Worm (Caenorhabditis elegans): ENCODE results near the gene fbxc-43.

fbxc-43 gene

DNA sequence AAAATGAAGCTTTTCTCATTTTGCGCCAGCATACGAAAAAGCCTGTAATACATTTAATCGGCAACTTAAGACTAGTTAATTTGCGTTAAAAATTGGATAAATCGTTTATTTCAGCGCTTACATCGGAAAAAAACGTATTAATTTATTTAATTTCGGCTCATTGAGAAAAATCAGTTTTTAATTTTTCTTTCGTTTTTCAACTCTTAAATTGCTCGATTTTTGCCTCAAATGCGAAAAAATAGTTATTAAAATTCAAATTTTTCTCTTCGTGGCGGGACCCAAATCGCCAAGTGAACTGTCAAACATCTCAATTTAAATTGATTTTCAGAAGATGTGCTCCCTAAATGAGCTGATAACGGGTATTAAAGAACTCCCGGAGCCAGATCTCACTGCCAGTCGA is 12.8 kb downstream of the fbxc-43 start, which contains the start of gene C16A11.5:
C16A11.5 (plus strand) TSS at position 323 of the 400 bp plus-strand sequence.
- TF ChIP-seq elt-1 (tag; optimal IDR thresholded peaks at IDR 0.05) (no peak), fkh-10 (GFP tag; optimal IDR thresholded peaks at IDR 0.05) (no peak), elt-3 (tag; optimal IDR thresholded peaks at IDR 0.05) (no peak), nhr-43 (tag; optimal IDR thresholded peaks at IDR 0.05; ENCODE audit: poor library complexity, severe bottlenecking) (no peak), snpc-4 (tag; optimal IDR thresholded peaks at IDR 0.05) (no peak), nhr-67 (tag; optimal IDR thresholded peaks at IDR 0.05) (no peak), zag-1 (tag; optimal IDR thresholded peaks at IDR 0.05) (no peak), mdl-1 (tag; optimal IDR thresholded peaks at IDR 0.05) (no peak), nhr-23 (tag; optimal IDR thresholded peaks at IDR 0.05) (no peak), mml-1 (tag; optimal IDR thresholded peaks at IDR 0.05) (no peak), nhr-11 (tag; optimal IDR thresholded peaks at IDR 0.05) (no peak), skn-1 (tag; optimal IDR thresholded peaks at IDR 0.05) (no peak), pha-4 (tag; optimal IDR thresholded peaks at IDR 0.05) (no peak)

DNA sequence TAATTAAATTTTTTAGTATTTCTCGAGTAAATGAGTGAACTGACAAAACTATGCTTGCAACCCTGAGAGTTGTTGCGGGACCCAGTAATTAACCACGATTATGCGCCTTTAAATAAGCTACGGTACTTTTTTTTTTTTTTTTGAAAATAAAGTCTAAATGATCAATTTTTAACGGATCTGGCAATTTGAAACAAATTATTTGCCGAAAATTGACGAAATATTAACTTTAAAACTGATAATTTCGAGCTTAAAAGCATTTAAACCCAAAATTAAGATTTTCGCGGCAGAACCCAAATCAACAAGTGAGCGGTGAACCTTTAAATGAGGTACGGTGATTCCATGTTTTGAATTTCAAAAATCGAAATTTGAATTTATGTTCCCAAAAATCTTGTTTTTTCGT is 13.3 kb downstream of the fbxc-43 start:
- TF ChIP-seq nhr-25 (tag; optimal IDR thresholded peaks at IDR 0.05) = no peak
- TF ChIP-seq fos-1 (tag; optimal IDR thresholded peaks at IDR 0.05) = no peak
- no peak for TF ChIP-seq tbx-2 (tag; optimal IDR thresholded peaks at IDR 0.05)
- TF ChIP-seq nhr-23 (tag; optimal IDR thresholded peaks at IDR 0.05) = no peak
- no peak for TF ChIP-seq elt-1 (tag; optimal IDR thresholded peaks at IDR 0.05)
- TF ChIP-seq nhr-11 (tag; optimal IDR thresholded peaks at IDR 0.05) = no peak
- TF ChIP-seq pha-4 (tag; optimal IDR thresholded peaks at IDR 0.05) = no peak
- TF ChIP-seq mdl-1 (tag; optimal IDR thresholded peaks at IDR 0.05) = no peak

DNA sequence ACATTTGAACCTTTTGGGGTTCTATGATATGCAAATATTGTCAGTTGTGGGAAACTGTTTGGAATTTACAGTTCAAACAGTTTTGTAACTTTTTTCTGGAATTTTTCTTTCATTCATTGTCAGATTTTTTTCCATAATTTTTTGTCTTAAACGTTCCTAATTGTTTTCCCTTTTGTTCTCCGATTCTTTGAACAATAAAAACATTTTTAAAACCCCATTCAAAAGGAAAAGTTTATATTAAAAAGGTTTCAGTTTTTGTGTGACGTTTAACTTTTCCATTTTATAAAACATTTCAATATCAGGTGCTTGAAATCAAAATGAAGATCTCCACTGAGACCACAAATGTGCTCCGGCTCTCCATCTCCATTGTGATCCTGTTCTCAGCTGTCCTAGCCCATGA is 16.7 kb downstream of the fbxc-43 start, which contains the start of gene F31D5.1:
F31D5.1 (plus strand) TSS at position 301 of the 400 bp plus-strand sequence.
- TF ChIP-seq elt-1 (tag; optimal IDR thresholded peaks at IDR 0.05) (no peak), R02D3.7 (tag; optimal IDR thresholded peaks at IDR 0.05) (no peak), egl-27 (tag; optimal IDR thresholded peaks at IDR 0.05) (no peak), nhr-28 (tag; optimal IDR thresholded peaks at IDR 0.05) (no peak), fkh-2 (tag; optimal IDR thresholded peaks at IDR 0.05) (no peak), ceh-9 (tag; optimal IDR thresholded peaks at IDR 0.05) (no peak), unc-62 (GFP tag; optimal IDR thresholded peaks at IDR 0.05) (no peak), hmg-11 (tag; optimal IDR thresholded peaks at IDR 0.05) (no peak), ama-1 (optimal IDR thresholded peaks at IDR 0.05) (no peak), sea-2 (GFP tag; optimal IDR thresholded peaks at IDR 0.05) (no peak), mml-1 (tag; optimal IDR thresholded peaks at IDR 0.05) (no peak), elt-2 (tag; optimal IDR thresholded peaks at IDR 0.05) (no peak), zag-1 (tag; optimal IDR thresholded peaks at IDR 0.05) (no peak), pqm-1 (tag; optimal IDR thresholded peaks at IDR 0.05) (no peak), skn-1 (tag; optimal IDR thresholded peaks at IDR 0.05) (no peak), nhr-67 (tag; optimal IDR thresholded peaks at IDR 0.05) (no peak), nhr-76 (tag; optimal IDR thresholded peaks at IDR 0.05) (no peak), nfya-1 (tag; optimal IDR thresholded peaks at IDR 0.05; ENCODE audit: insufficient read depth) (no peak), fkh-10 (GFP tag; optimal IDR thresholded peaks at IDR 0.05) (no peak), unc-39 (tag; optimal IDR thresholded peaks at IDR 0.05) (no peak)

DNA sequence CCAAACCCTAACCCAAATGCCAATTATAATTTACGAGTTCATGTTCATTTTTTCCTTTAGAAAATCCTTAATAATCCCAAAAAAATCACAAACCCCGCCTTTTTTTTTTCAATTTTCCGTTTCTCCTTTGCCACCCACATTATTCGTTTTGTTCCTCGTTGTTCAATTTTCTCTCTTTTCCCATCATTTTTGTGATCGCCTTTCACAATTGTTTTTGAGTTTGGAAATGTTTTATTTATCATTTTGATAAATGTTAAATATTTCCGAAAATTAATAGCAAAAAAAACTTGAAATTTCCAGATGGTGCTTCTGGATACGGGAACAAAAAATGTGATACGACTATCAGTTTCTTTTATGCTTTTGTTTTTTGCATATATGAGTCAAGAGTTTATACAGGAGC is 20.5 kb downstream of the fbxc-43 start, which contains the start of gene F31D5.2:
F31D5.2 (plus strand) TSS at position 301 of the 400 bp plus-strand sequence.
- no peak for TF ChIP-seq lsy-12 (tag; optimal IDR thresholded peaks at IDR 0.05)
- TF ChIP-seq sea-2 (GFP tag; optimal IDR thresholded peaks at IDR 0.05) = no peak
- TF ChIP-seq nhr-12 (tag; optimal IDR thresholded peaks at IDR 0.05) = no peak
- no peak for TF ChIP-seq nhr-76 (tag; optimal IDR thresholded peaks at IDR 0.05)
- no peak for TF ChIP-seq elt-2 (tag; optimal IDR thresholded peaks at IDR 0.05)
- TF ChIP-seq fkh-2 (tag; optimal IDR thresholded peaks at IDR 0.05) = no peak

DNA sequence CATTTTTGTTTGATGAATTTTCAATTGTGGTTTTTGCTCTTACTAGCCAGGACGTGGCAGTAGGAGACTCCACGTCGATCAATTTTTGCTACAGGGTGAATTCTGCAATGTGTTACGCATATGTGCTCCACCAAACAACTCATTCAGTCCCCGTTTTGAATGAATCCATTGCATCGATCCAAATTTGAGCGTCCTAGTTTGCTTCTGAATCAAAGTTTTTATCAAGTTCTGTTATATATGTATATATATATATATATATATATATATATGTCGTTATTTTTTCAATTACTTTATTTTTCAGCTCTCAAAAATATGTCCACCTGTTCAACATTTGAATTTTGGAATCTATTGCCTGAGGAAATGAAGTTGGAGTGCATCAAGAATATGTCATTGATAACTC is 24.7 kb downstream of the fbxc-43 start, which contains the start of gene F31D5.7:
F31D5.7 (plus strand) TSS at position 301 of the 400 bp plus-strand sequence.
- TF ChIP-seq nhr-43 (tag; optimal IDR thresholded peaks at IDR 0.05; ENCODE audit: poor library complexity, severe bottlenecking) (no peak), zag-1 (tag; optimal IDR thresholded peaks at IDR 0.05) (no peak), nhr-67 (tag; optimal IDR thresholded peaks at IDR 0.05) (no peak), ztf-4 (tag; optimal IDR thresholded peaks at IDR 0.05) (no peak), elt-1 (tag; optimal IDR thresholded peaks at IDR 0.05) (no peak), nhr-237 (tag; optimal IDR thresholded peaks at IDR 0.05) (no peak), aly-2 (tag; optimal IDR thresholded peaks at IDR 0.05) (no peak), unc-62 (GFP tag; optimal IDR thresholded peaks at IDR 0.05) (no peak), nhr-12 (tag; optimal IDR thresholded peaks at IDR 0.05) (no peak), fkh-10 (GFP tag; optimal IDR thresholded peaks at IDR 0.05) (no peak), R02D3.7 (tag; optimal IDR thresholded peaks at IDR 0.05) (no peak), eor-1 (tag; optimal IDR thresholded peaks at IDR 0.05) (no peak), nhr-77 (tag; optimal IDR thresholded peaks at IDR 0.05) (no peak), hmg-11 (tag; optimal IDR thresholded peaks at IDR 0.05) (no peak), tbx-2 (tag; optimal IDR thresholded peaks at IDR 0.05) (no peak), egl-5 (tag; optimal IDR thresholded peaks at IDR 0.05) (no peak)
